Fruit fly (Drosophila melanogaster) whole organism, embryonic: ENCODE data around the gene qtc.

Experiments used
- Ada2b ChIP-seq: fragments of 200-800 bp; sonication (Bioruptor generic); IDR thresholded peaks from 2 replicates; pipeline ENCODE4 v1.3.6; 2022; ENCODE audit warnings: missing biosample characterization, missing genetic modification characterization
- Atf6 ChIP-seq: fragments of 200-800 bp; sonication (Bioruptor generic); IDR thresholded peaks from 2 replicates; pipeline ENCODE4 v1.3.6; 2022; ENCODE audit warnings: missing biosample characterization, missing genetic modification characterization
- B-H1 ChIP-seq: fragments of 200-800 bp; sonication (Bioruptor generic); IDR thresholded peaks from 3 replicates; pipeline ENCODE4 v1.3.6; 2022; ENCODE audit warnings: missing biosample characterization, missing genetic modification characterization
- CG1024 ChIP-seq: fragments of 200-800 bp; sonication (Bioruptor generic); IDR thresholded peaks from 2 replicates; pipeline ENCODE4 v1.3.6; 2022; ENCODE audit warnings: missing biosample characterization, missing genetic modification characterization
- CG10431 ChIP-seq: fragments of 200-800 bp; sonication (Bioruptor generic); optimal IDR thresholded peaks from 3 replicates; lab custom pipeline; 2018; ENCODE audit warnings: missing biosample characterization, mild to moderate bottlenecking, missing genetic modification characterization
- CG11247 ChIP-seq: fragments of 200-800 bp; sonication (Bioruptor generic); IDR thresholded peaks from 2 replicates; pipeline ENCODE4 v1.3.6; 2022; ENCODE audit warnings: missing biosample characterization, missing genetic modification characterization
- CG12155 ChIP-seq: fragments of 200-800 bp; sonication (Bioruptor generic); optimal IDR thresholded peaks from 3 replicates; lab custom pipeline; 2016; ENCODE audit warnings: missing biosample characterization, missing genetic modification characterization
- CG12391 ChIP-seq: fragments of 200-800 bp; sonication (Bioruptor generic); optimal IDR thresholded peaks from 3 replicates; lab custom pipeline; 2018; ENCODE audit warnings: missing biosample characterization, mild to moderate bottlenecking, missing genetic modification characterization, moderate library complexity
- CG14860 ChIP-seq: fragments of 200-800 bp; sonication (Bioruptor generic); IDR thresholded peaks from 3 replicates; pipeline ENCODE4 v1.3.6; 2022; ENCODE audit warnings: missing biosample characterization, missing genetic modification characterization; ENCODE audit not compliant: partially characterized antibody
- CG18262 ChIP-seq: fragments of 200-800 bp; optimal IDR thresholded peaks from 3 replicates; lab custom pipeline; 2019; ENCODE audit warnings: missing biosample characterization, mild to moderate bottlenecking, missing genetic modification characterization, moderate library complexity
- CG32532 ChIP-seq: fragments of 200-800 bp; sonication (Bioruptor generic); IDR thresholded peaks from 2 replicates; pipeline ENCODE4 v1.3.6; 2022; ENCODE audit warnings: missing biosample characterization, missing genetic modification characterization
- CG33213 ChIP-seq: fragments of 200-800 bp; sonication (Bioruptor generic); optimal IDR thresholded peaks from 3 replicates; lab custom pipeline; 2016; ENCODE audit warnings: missing biosample characterization, missing genetic modification characterization
- CG34376 ChIP-seq: fragments of 200-800 bp; sonication (Bioruptor generic); optimal IDR thresholded peaks from 2 replicates; lab custom pipeline; 2018; ENCODE audit warnings: missing biosample characterization, mild to moderate bottlenecking, missing genetic modification characterization
- CG3847 ChIP-seq: fragments of 200-800 bp; sonication (Bioruptor generic); IDR thresholded peaks from 2 replicates; pipeline ENCODE4 v1.3.6; 2022; ENCODE audit warnings: missing biosample characterization, missing genetic modification characterization
- CG4424 ChIP-seq: fragments of 200-800 bp; sonication (Bioruptor generic); optimal IDR thresholded peaks from 3 replicates; lab custom pipeline; 2016; ENCODE audit warnings: missing biosample characterization, missing genetic modification characterization
- CG8281 ChIP-seq: fragments of 200-800 bp; sonication (Bioruptor generic); optimal IDR thresholded peaks from 2 replicates; lab custom pipeline; 2018; ENCODE audit warnings: missing biosample characterization, mild to moderate bottlenecking, missing genetic modification characterization, moderate library complexity
- CHES-1-like ChIP-seq: fragments of 200-800 bp; sonication (Bioruptor generic); optimal IDR thresholded peaks from 2 replicates; lab custom pipeline; 2016; ENCODE audit warnings: missing biosample characterization, missing genetic modification characterization
- CTCF ChIP-seq: fragments of 200-800 bp; sonication (Bioruptor generic); optimal IDR thresholded peaks from 2 replicates; lab custom pipeline; 2017; ENCODE audit warnings: missing biosample characterization, mild to moderate bottlenecking, missing genetic modification characterization, moderate library complexity
- Deaf1 ChIP-seq: fragments of 200-800 bp; optimal IDR thresholded peaks from 3 replicates; lab custom pipeline; 2019; ENCODE audit warnings: missing biosample characterization, mild to moderate bottlenecking, missing genetic modification characterization, moderate library complexity
- E2f2 ChIP-seq: fragments of 200-800 bp; sonication (Bioruptor generic); IDR thresholded peaks from 2 replicates; pipeline ENCODE4 v1.3.6; 2022; ENCODE audit warnings: missing biosample characterization, missing genetic modification characterization
- Gug ChIP-seq: fragments of 200-800 bp; sonication (Bioruptor generic); IDR thresholded peaks from 4 replicates; pipeline ENCODE4 v1.3.6; 2022; ENCODE audit warnings: missing biosample characterization, missing genetic modification characterization
- Hand ChIP-seq: fragments of 200-800 bp; sonication (Bioruptor generic); optimal IDR thresholded peaks from 2 replicates; lab custom pipeline; 2017; ENCODE audit warnings: mild to moderate bottlenecking, missing biosample characterization, missing genetic modification reagents, missing genetic modification characterization
- Hey ChIP-seq: fragments of 200-800 bp; sonication (Bioruptor generic); optimal IDR thresholded peaks from 3 replicates; lab custom pipeline; 2018; ENCODE audit warnings: missing biosample characterization, mild to moderate bottlenecking, missing genetic modification characterization
- Med ChIP-seq: fragments of 200-800 bp; sonication (Bioruptor generic); peaks from one replicate; lab custom pipeline; 2016; ENCODE audit warnings: missing biosample characterization, missing genetic modification characterization, mild to moderate bottlenecking, inconsistent platforms, moderate library complexity
- PHDP ChIP-seq: fragments of 200-800 bp; sonication (Bioruptor generic); optimal IDR thresholded peaks from 3 replicates; lab custom pipeline; 2018; ENCODE audit warnings: missing biosample characterization, mild to moderate bottlenecking, missing genetic modification characterization, moderate library complexity
- Ptx1 ChIP-seq: fragments of 200-800 bp; sonication (Bioruptor generic); IDR thresholded peaks from 2 replicates; pipeline ENCODE4 v1.3.6; 2022; ENCODE audit warnings: missing biosample characterization, missing genetic modification characterization
- Vsx1 ChIP-seq: fragments of 200-800 bp; sonication (Bioruptor generic); optimal IDR thresholded peaks from 2 replicates; lab custom pipeline; 2017; ENCODE audit warnings: missing biosample characterization, mild to moderate bottlenecking, missing genetic modification characterization, missing genetic modification reagents
- ato ChIP-seq: fragments of 200-800 bp; sonication (Bioruptor generic); IDR thresholded peaks from 2 replicates; pipeline ENCODE4 v1.3.6; 2022; ENCODE audit warnings: missing biosample characterization, missing genetic modification characterization; ENCODE audit not compliant: partially characterized antibody
- bsh ChIP-seq, 2 experiments: fragments of 200-800 bp; sonication (Bioruptor generic); optimal IDR thresholded peaks; 2 replicates each; lab custom pipeline; 2017 to 2018; ENCODE audit warnings: mild to moderate bottlenecking in 2 of 2, missing biosample characterization in 2 of 2, missing genetic modification characterization in 2 of 2, moderate library complexity in 1 of 2
- cas ChIP-seq: fragments of 200-800 bp; sonication (Bioruptor generic); IDR thresholded peaks from 2 replicates; pipeline ENCODE4 v1.3.6; 2022; ENCODE audit warnings: missing biosample characterization, missing genetic modification characterization
- chif ChIP-seq, 2 experiments: fragments of 200-800 bp; sonication (Bioruptor generic); optimal IDR thresholded peaks; 3 replicates each; lab custom pipeline; 2016; ENCODE audit warnings: missing biosample characterization in 2 of 2, missing genetic modification characterization in 2 of 2
- croc ChIP-seq: fragments of 200-800 bp; sonication (Bioruptor generic); conservative IDR thresholded peaks from 3 replicates; pipeline ENCODE4 v1.3.6; 2022; ENCODE audit warnings: missing biosample characterization, missing genetic modification characterization
- en ChIP-seq: fragments of 200-800 bp; sonication (Bioruptor generic); optimal IDR thresholded peaks from 2 replicates; lab custom pipeline; 2016; ENCODE audit warnings: missing biosample characterization, missing genetic modification characterization
- eve ChIP-seq, 2 experiments: fragments of >200 bp; optimal IDR thresholded peaks; 2 replicates each; lab custom pipeline; 2017; ENCODE audit warnings: missing biosample characterization in 2 of 2, missing genetic modification characterization in 2 of 2
- gem ChIP-seq: fragments of 200-800 bp; sonication (Bioruptor generic); optimal IDR thresholded peaks from 2 replicates; lab custom pipeline; 2019; ENCODE audit warnings: missing biosample characterization, mild to moderate bottlenecking, missing genetic modification characterization, moderate library complexity
- her ChIP-seq: fragments of 200-800 bp; sonication (Bioruptor generic); optimal IDR thresholded peaks from 2 replicates; lab custom pipeline; 2016; ENCODE audit warnings: missing biosample characterization, missing genetic modification characterization
- kay ChIP-seq: fragments of 200-800 bp; sonication (Bioruptor generic); optimal IDR thresholded peaks from 2 replicates; lab custom pipeline; 2016; ENCODE audit warnings: missing biosample characterization, missing genetic modification characterization
- otp ChIP-seq: fragments of 200-800 bp; sonication (Bioruptor generic); IDR thresholded peaks from 3 replicates; pipeline ENCODE4, ENCODE4 v1.3.6; 2022; ENCODE audit warnings: missing biosample characterization, missing genetic modification characterization
- row ChIP-seq: fragments of 200-800 bp; sonication (Bioruptor generic); IDR thresholded peaks from 3 replicates; pipeline ENCODE4 v1.3.6; 2022; ENCODE audit warnings: missing biosample characterization, missing genetic modification characterization
- salm ChIP-seq: fragments of 200-800 bp; sonication (Bioruptor generic); optimal IDR thresholded peaks from 2 replicates; lab custom pipeline; 2018; ENCODE audit warnings: missing biosample characterization, mild to moderate bottlenecking, missing genetic modification characterization
- sc ChIP-seq, 3 experiments: fragments of >200 bp in 2 of 3; fragments of 200-800 bp in 1 of 3; sonication (Bioruptor generic) in 1 of 3; optimal IDR thresholded peaks; 2 replicates in 2 of 3; 3 replicates in 1 of 3; lab custom pipeline; 2017; ENCODE audit warnings: mild to moderate bottlenecking in 1 of 3, missing biosample characterization in 1 of 3, missing genetic modification characterization in 1 of 3, missing genetic modification reagents in 1 of 3
- schlank ChIP-seq: fragments of 200-800 bp; sonication (Bioruptor generic); optimal IDR thresholded peaks from 2 replicates; lab custom pipeline; 2018; ENCODE audit warnings: missing biosample characterization, mild to moderate bottlenecking, missing genetic modification characterization
- sd ChIP-seq: fragments of 200-800 bp; sonication (Bioruptor generic); optimal IDR thresholded peaks from 3 replicates; lab custom pipeline; 2018; ENCODE audit warnings: missing biosample characterization, mild to moderate bottlenecking, missing genetic modification characterization, moderate library complexity
- sens ChIP-seq: fragments of 200-800 bp; sonication (Bioruptor generic); peaks from one replicate; lab custom pipeline; 2016; ENCODE audit warnings: missing biosample characterization, missing genetic modification characterization
- sima ChIP-seq: fragments of 200-800 bp; sonication (Bioruptor generic); optimal IDR thresholded peaks from 2 replicates; lab custom pipeline; 2016; ENCODE audit warnings: missing biosample characterization, missing genetic modification characterization
- tna ChIP-seq: fragments of 200-800 bp; sonication (Bioruptor generic); IDR thresholded peaks from 2 replicates; pipeline ENCODE4 v1.3.6; 2022; ENCODE audit warnings: missing biosample characterization, missing genetic modification characterization; ENCODE audit not compliant: partially characterized antibody
- tx ChIP-seq: fragments of 200-800 bp; sonication (Bioruptor generic); optimal IDR thresholded peaks from 2 replicates; lab custom pipeline; 2016; ENCODE audit warnings: missing biosample characterization, missing genetic modification characterization
- vvl ChIP-seq: fragments of 200-800 bp; sonication (Bioruptor generic); IDR thresholded peaks from 2 replicates; pipeline ENCODE4 v1.3.6; 2022; ENCODE audit warnings: missing biosample characterization, missing genetic modification characterization
- zf30C ChIP-seq: fragments of 200-800 bp; sonication (Bioruptor generic); optimal IDR thresholded peaks from 3 replicates; lab custom pipeline; 2018; ENCODE audit warnings: missing biosample characterization, mild to moderate bottlenecking, missing genetic modification characterization

The qtc gene

DNA sequence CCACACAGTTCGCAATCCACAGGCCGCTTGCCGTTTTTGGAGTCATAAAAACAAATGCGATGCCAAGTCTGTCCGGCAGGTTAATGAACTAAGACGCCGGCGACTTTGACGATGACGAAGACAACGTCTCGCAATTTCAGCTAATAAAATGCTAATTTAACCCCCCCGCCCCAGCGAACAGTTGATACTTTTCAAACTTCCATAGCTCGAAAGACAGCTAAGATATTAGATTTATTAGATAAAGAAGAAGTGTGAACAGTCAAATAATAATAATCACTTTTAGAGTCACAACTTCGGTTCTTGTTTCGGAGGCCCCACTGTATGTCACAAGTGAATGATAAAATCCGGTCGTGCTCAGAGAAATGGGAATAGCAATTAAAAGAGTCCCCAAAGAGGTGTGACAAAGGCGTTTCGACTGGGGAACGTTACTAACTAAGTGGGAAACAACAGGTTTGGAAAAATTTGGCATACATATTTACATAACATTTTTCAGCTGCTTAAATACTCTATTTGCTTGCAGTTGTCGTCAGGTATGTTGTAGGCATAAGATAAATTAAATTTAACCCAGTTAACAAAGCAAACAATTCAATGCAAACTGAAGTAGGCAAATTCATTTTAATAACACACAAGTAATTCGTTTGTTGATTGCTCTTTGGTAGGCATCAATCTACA lies 24.1 kb downstream of the qtc start (continued):
- TF ChIP-seq sens (GFP tag; lab: Kevin White, UChicago) = peak; percentile 80
- TF ChIP-seq tx = no peak
- TF ChIP-seq CG3847 = no peak
- TF ChIP-seq Hand (GFP tag; lab: Kevin White, UChicago) = peak; percentile 10
- TF ChIP-seq CG33213 (GFP tag; lab: Kevin White, UChicago) = no peak
- TF ChIP-seq E2f2 = no peak
- 0 out of 3 replicates have a peak, but pooled peaks have one; percentile 27 for TF ChIP-seq CG14860 (GFP tag; lab: Robert Waterston, UW)
- TF ChIP-seq ato (GFP tag; lab: Robert Waterston, UW) = no peak
- peak; percentile 58 for TF ChIP-seq Vsx1
- TF ChIP-seq PHDP = peak; percentile 19
- TF ChIP-seq eve (GFP tag; optimal IDR thresholded peaks at IDR 0.05; lab: Kevin White, UChicago) = peak in 1 of 2 experiments; percentile 46
- peak; percentile 20 for TF ChIP-seq CHES-1-like (GFP tag; lab: Kevin White, UChicago)
- TF ChIP-seq vvl (GFP tag; lab: Robert Waterston, UW) = peak; percentile 70
- no peak for TF ChIP-seq CTCF (GFP tag; lab: Kevin White, UChicago)
- TF ChIP-seq her (GFP tag; lab: Kevin White, UChicago) = no peak
- TF ChIP-seq cas (GFP tag; lab: Robert Waterston, UW) = no peak
- 0 out of 3 replicates have a peak, but pooled peaks have one; percentile 30 for TF ChIP-seq row (GFP tag; lab: Robert Waterston, UW)
- TF ChIP-seq Med (GFP tag; lab: Kevin White, UChicago) = peak; percentile 55
- TF ChIP-seq bsh (GFP tag; optimal IDR thresholded peaks at IDR 0.05; lab: Kevin White, UChicago) = no peak

DNA sequence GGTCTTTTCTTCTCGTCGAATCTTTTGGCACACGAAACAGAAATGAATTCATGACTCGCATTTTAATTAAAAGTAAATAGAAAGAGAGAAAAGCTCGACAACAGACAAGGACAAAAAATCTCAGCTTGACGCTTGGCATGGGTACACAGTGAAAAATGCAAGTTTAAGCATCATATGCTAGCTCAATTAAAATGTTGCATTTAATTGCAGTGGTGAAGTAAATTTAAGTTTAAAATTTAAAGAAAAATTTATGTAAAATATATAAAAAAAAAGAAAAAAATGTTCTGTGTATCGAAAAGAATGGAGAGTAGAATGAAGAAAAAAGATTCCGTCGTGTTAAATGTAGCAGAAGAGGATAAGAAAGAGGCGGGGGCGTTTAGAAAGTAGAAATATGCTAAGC lies 24.9 kb downstream of the qtc start:
- no peak for TF ChIP-seq CG18262
- no peak for TF ChIP-seq CG10431
- TF ChIP-seq Hey (tag; lab: Kevin White, UChicago) = no peak
- 0 out of 2 replicates have a peak, but pooled peaks have one; percentile 11 for TF ChIP-seq Ptx1 (GFP tag; lab: Robert Waterston, UW)
- no peak for TF ChIP-seq tna (GFP tag; lab: Robert Waterston, UW)
- no peak for TF ChIP-seq chif (GFP tag; optimal IDR thresholded peaks at IDR 0.05; lab: Kevin White, UChicago)
- no peak for TF ChIP-seq schlank (tag; lab: Kevin White, UChicago)
- no peak for TF ChIP-seq Gug (GFP tag; lab: Robert Waterston, UW)
- no peak for TF ChIP-seq sc (optimal IDR thresholded peaks at IDR 0.05; lab: Kevin White, UChicago)
- TF ChIP-seq sc (GFP tag; optimal IDR thresholded peaks at IDR 0.05; lab: Kevin White, UChicago) = no peak
- TF ChIP-seq CG34376 = no peak
- TF ChIP-seq CG12155 (GFP tag; lab: Kevin White, UChicago) = no peak
- TF ChIP-seq otp = 0 out of 3 replicates have a peak, but pooled peaks have one; percentile 18
- peak; percentile 58 for TF ChIP-seq gem (tag; lab: Kevin White, UChicago)
- no peak for TF ChIP-seq Hand (GFP tag; lab: Kevin White, UChicago)
- peak; percentile 21 for TF ChIP-seq CG12391 (tag; lab: Kevin White, UChicago)
- TF ChIP-seq CG32532 (GFP tag; lab: Robert Waterston, UW) = no peak
- no peak for TF ChIP-seq kay (GFP tag; lab: Kevin White, UChicago)
- TF ChIP-seq salm (tag; lab: Kevin White, UChicago) = no peak
- TF ChIP-seq CG11247 = 0 out of 2 replicates have a peak, but pooled peaks have one; percentile 18
- TF ChIP-seq CG4424 (GFP tag; lab: Kevin White, UChicago) = no peak
- no peak for TF ChIP-seq sima (GFP tag; lab: Kevin White, UChicago)
- no peak for TF ChIP-seq sd (tag; lab: Kevin White, UChicago)
- 0 out of 2 replicates have a peak, but pooled peaks have one; percentile 10 for TF ChIP-seq CG1024 (GFP tag; lab: Robert Waterston, UW)
- TF ChIP-seq Ada2b = 0 out of 2 replicates have a peak, but pooled peaks have one; percentile 23
- TF ChIP-seq B-H1 (GFP tag; lab: Robert Waterston, UW) = no peak
- TF ChIP-seq Deaf1 (tag; lab: Kevin White, UChicago) = no peak
- no peak for TF ChIP-seq CG8281 (tag; lab: Kevin White, UChicago)
- TF ChIP-seq vvl (GFP tag; lab: Robert Waterston, UW) = peak; percentile 22; the same call in 1 of the 2 replicates
- no peak for TF ChIP-seq croc (GFP tag; lab: Robert Waterston, UW)
- no peak for TF ChIP-seq zf30C
- no peak for TF ChIP-seq Atf6 (GFP tag; lab: Robert Waterston, UW)
- no peak for TF ChIP-seq en (GFP tag; lab: Kevin White, UChicago)
